Worm (Caenorhabditis elegans) whole organism, L3 larva: ENCODE data around the gene doxa-1.
A peak's percentile ranks its signal among the peaks of the same experiment; 100 is the strongest.

Source experiments
- ZK546.5 ChIP-seq: sonication (generic microtip); optimal IDR thresholded peaks from 2 replicates; lab custom pipeline; 2017; ENCODE audit warnings: missing biosample characterization, missing genetic modification characterization
- aly-2 ChIP-seq: fragments of 150-350 bp; optimal IDR thresholded peaks from 2 replicates; lab custom pipeline; 2014; ENCODE audit warnings: missing biosample characterization, missing genetic modification characterization
- ceh-82 ChIP-seq: fragments of 150-350 bp; optimal IDR thresholded peaks from 2 replicates; lab custom pipeline; 2014; ENCODE audit warnings: missing biosample characterization, missing genetic modification characterization
- ceh-9 ChIP-seq: sonication (generic microtip); optimal IDR thresholded peaks from 2 replicates; lab custom pipeline; 2018; ENCODE audit warnings: missing biosample characterization, missing genetic modification characterization
- daf-12 ChIP-seq: fragments of 150-350 bp; optimal IDR thresholded peaks from 2 replicates; lab custom pipeline; 2014; ENCODE audit warnings: missing biosample characterization, missing genetic modification reagents, missing genetic modification characterization
- egl-5 ChIP-seq: fragments of 150-350 bp; optimal IDR thresholded peaks from 2 replicates; lab custom pipeline; 2017; ENCODE audit warnings: missing biosample characterization, missing genetic modification reagents, missing genetic modification characterization, inconsistent platforms
- elt-1 ChIP-seq: fragments of 150-350 bp; optimal IDR thresholded peaks from 2 replicates; lab custom pipeline; 2014; ENCODE audit warnings: missing biosample characterization, missing genetic modification characterization
- elt-3 ChIP-seq, 3 experiments: fragments of 150-350 bp in 1 of 3; sonication (generic microtip) in 2 of 3; optimal IDR thresholded peaks; 2 replicates in 2 of 3; 4 replicates in 1 of 3; lab custom pipeline; 2014 to 2017; ENCODE audit warnings: missing biosample characterization in 3 of 3, missing genetic modification characterization in 3 of 3
- eor-1 ChIP-seq, 2 experiments: fragments of 150-350 bp; optimal IDR thresholded peaks; 2 replicates each; lab custom pipeline; 2014 to 2018; ENCODE audit warnings: missing biosample characterization in 2 of 2, missing genetic modification characterization in 2 of 2
- fkh-10 ChIP-seq: sonication (generic microtip); optimal IDR thresholded peaks from 2 replicates; lab custom pipeline; 2017; ENCODE audit warnings: missing biosample characterization, missing genetic modification reagents, missing genetic modification characterization
- fkh-2 ChIP-seq: fragments of 150-350 bp; optimal IDR thresholded peaks from 2 replicates; lab custom pipeline; 2014; ENCODE audit warnings: missing biosample characterization, missing genetic modification reagents, missing genetic modification characterization
- fos-1 ChIP-seq: fragments of 150-350 bp; optimal IDR thresholded peaks from 2 replicates; lab custom pipeline; 2014; ENCODE audit warnings: missing biosample characterization, missing genetic modification characterization
- hmg-11 ChIP-seq: sonication (generic microtip); optimal IDR thresholded peaks from 2 replicates; lab custom pipeline; 2016; ENCODE audit warnings: missing genetic modification characterization, missing compliant biosample characterization
- jun-1 ChIP-seq: fragments of 150-350 bp; optimal IDR thresholded peaks from 2 replicates; lab custom pipeline; 2014; ENCODE audit warnings: missing biosample characterization, missing genetic modification reagents, missing genetic modification characterization
- lin-39 ChIP-seq: fragments of 150-350 bp; optimal IDR thresholded peaks from 2 replicates; lab custom pipeline; 2018; ENCODE audit warnings: missing biosample characterization, missing genetic modification reagents, missing genetic modification characterization
- mdl-1 ChIP-seq: fragments of 150-350 bp; optimal IDR thresholded peaks from 2 replicates; lab custom pipeline; 2014; ENCODE audit warnings: missing biosample characterization, missing genetic modification characterization
- nfya-1 ChIP-seq: sonication (generic microtip); optimal IDR thresholded peaks from 2 replicates; lab custom pipeline; 2017; ENCODE audit warnings: missing genetic modification characterization, mild to moderate bottlenecking, missing compliant biosample characterization, antibody characterized with exemption, moderate library complexity; ENCODE audit not compliant: insufficient read depth
- nhr-11 ChIP-seq: fragments of 150-350 bp; optimal IDR thresholded peaks from 2 replicates; lab custom pipeline; 2014; ENCODE audit warnings: missing biosample characterization, missing genetic modification characterization
- nhr-12 ChIP-seq: fragments of 150-350 bp; optimal IDR thresholded peaks from 2 replicates; lab custom pipeline; 2014; ENCODE audit warnings: missing biosample characterization, missing genetic modification characterization
- nhr-23 ChIP-seq: fragments of 150-350 bp; optimal IDR thresholded peaks from 2 replicates; lab custom pipeline; 2014; ENCODE audit warnings: missing biosample characterization, missing genetic modification reagents, missing genetic modification characterization
- nhr-25 ChIP-seq: sonication (generic microtip); optimal IDR thresholded peaks from 2 replicates; lab custom pipeline; 2017; ENCODE audit warnings: missing biosample characterization, missing genetic modification characterization
- nhr-43 ChIP-seq: sonication (generic microtip); optimal IDR thresholded peaks from 2 replicates; lab custom pipeline; 2016; ENCODE audit warnings: mild to moderate bottlenecking, missing genetic modification characterization, missing compliant biosample characterization; ENCODE audit not compliant: poor library complexity, severe bottlenecking
- nhr-77 ChIP-seq: fragments of 150-350 bp; optimal IDR thresholded peaks from 2 replicates; lab custom pipeline; 2014; ENCODE audit warnings: missing biosample characterization, missing genetic modification characterization
- pha-4 ChIP-seq: fragments of 150-350 bp; optimal IDR thresholded peaks from 2 replicates; lab custom pipeline; 2014; ENCODE audit warnings: missing biosample characterization, missing genetic modification reagents, missing genetic modification characterization
- sea-2 ChIP-seq: fragments of 150-350 bp; sonication (generic microtip); optimal IDR thresholded peaks from 4 replicates; lab custom pipeline; 2014; ENCODE audit warnings: missing biosample characterization, missing genetic modification reagents, missing genetic modification characterization
- skn-1 ChIP-seq: fragments of 150-350 bp; optimal IDR thresholded peaks from 2 replicates; lab custom pipeline; 2014; ENCODE audit warnings: missing biosample characterization, missing genetic modification characterization
- snpc-4 ChIP-seq: fragments of 150-350 bp; optimal IDR thresholded peaks from 2 replicates; lab custom pipeline; 2014; ENCODE audit warnings: missing biosample characterization, missing genetic modification characterization
- unc-39 ChIP-seq: sonication (generic microtip); optimal IDR thresholded peaks from 4 replicates; lab custom pipeline; 2017; ENCODE audit warnings: missing biosample characterization, missing genetic modification characterization
- unc-62 ChIP-seq: fragments of 150-350 bp; sonication (generic microtip); optimal IDR thresholded peaks from 4 replicates; lab custom pipeline; 2014; ENCODE audit warnings: missing biosample characterization, missing genetic modification reagents, missing genetic modification characterization
- ztf-4 ChIP-seq: fragments of 150-350 bp; optimal IDR thresholded peaks from 2 replicates; lab custom pipeline; 2014; ENCODE audit warnings: missing biosample characterization, missing genetic modification characterization

doxa-1 gene

DNA sequence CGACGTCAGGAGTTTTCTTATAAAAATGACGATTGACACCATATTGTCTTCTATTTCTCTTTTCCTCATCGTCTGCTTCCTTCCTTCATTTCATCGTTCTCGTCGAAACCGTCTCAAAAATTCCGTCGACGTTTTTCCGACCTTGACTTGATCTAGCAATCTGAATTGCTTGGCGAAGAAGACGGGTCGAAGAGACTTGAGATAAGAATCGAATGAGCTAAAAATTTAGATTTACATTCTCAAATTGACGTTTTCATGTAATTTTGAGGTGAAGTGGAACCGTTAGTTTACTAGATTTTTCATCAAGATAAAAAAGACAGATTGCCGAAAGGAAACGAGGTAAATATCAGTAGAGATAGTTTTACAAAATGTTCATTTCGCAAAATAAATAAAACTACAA, 3.4 kb upstream of the doxa-1 start:
- TF ChIP-seq elt-1 (tag; lab: Kevin White, UChicago), result peak; percentile 97
- peak; percentile 64 for TF ChIP-seq nhr-25 (tag; lab: Kevin White, UChicago)
- TF ChIP-seq lin-39, result no peak
- peak; percentile 7 for TF ChIP-seq nhr-23
- no peak for TF ChIP-seq hmg-11 (tag; lab: Kevin White, UChicago)
- TF ChIP-seq snpc-4 (tag; lab: Kevin White, UChicago), result no peak
- no peak for TF ChIP-seq fos-1 (tag; lab: Kevin White, UChicago)

DNA sequence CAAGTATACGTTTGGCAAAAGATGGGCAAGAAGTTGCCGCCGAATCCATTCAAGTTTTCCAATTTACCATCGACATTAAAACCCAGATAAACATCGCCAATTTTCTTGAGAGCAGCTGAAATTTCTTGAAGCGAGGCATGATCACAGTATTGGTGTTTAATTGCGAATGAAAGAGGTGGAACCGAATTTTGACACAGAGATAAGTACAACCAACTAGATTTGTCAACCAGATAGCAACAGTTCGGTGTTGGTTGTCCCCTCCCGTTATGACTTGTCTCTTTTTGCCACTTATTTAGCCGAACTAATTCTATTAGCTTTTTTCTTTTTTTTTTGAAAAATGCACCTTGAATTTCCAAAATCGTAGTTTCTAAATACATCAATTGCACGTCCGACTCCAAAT, 2.5 kb upstream of the doxa-1 start:
- TF ChIP-seq snpc-4 (tag; lab: Kevin White, UChicago) (no peak), nhr-25 (tag; lab: Kevin White, UChicago) (peak; percentile 10), aly-2 (no peak), eor-1 (tag; optimal IDR thresholded peaks at IDR 0.05; lab: Kevin White, UChicago) (no peak), sea-2 (no peak), elt-1 (tag; lab: Kevin White, UChicago) (peak; percentile 80), unc-62 (GFP tag; lab: Kevin White, UChicago) (no peak)

DNA sequence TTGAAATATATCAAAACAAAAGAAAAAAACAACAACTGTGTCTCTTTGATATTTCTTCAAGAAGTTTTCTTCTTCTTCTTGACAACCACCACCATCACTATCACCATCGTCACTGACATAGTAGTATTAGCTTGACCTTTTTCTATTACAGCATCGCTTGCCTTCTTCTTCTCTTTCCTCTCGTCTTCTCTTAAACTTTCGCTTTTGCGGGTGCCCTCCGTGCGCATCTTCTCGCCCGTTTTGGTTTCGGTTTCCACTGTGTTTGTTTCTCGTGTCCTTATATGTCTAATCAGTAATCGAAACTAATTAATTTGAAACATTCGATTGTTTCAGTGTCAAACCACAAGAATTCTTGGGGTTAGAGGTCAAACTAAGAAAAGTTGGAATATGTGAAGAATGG, 1.5 kb upstream of the doxa-1 start:
- TF ChIP-seq fkh-10 (GFP tag; lab: Kevin White, UChicago) (no peak), ceh-9 (tag; lab: Kevin White, UChicago) (no peak), unc-39 (no peak), pha-4 (tag; lab: Kevin White, UChicago) (no peak), mdl-1 (tag; lab: Kevin White, UChicago) (no peak), nhr-43 (tag; lab: Kevin White, UChicago) (no peak), hmg-11 (tag; lab: Kevin White, UChicago) (no peak), nhr-25 (tag; lab: Kevin White, UChicago) (peak; percentile 83), jun-1 (tag; lab: Kevin White, UChicago) (no peak), nhr-23 (peak; percentile 11), snpc-4 (tag; lab: Kevin White, UChicago) (no peak), elt-3 (tag; optimal IDR thresholded peaks at IDR 0.05; lab: Kevin White, UChicago) (no peak), skn-1 (tag; lab: Kevin White, UChicago) (no peak), nhr-11 (tag; lab: Kevin White, UChicago) (no peak)

DNA sequence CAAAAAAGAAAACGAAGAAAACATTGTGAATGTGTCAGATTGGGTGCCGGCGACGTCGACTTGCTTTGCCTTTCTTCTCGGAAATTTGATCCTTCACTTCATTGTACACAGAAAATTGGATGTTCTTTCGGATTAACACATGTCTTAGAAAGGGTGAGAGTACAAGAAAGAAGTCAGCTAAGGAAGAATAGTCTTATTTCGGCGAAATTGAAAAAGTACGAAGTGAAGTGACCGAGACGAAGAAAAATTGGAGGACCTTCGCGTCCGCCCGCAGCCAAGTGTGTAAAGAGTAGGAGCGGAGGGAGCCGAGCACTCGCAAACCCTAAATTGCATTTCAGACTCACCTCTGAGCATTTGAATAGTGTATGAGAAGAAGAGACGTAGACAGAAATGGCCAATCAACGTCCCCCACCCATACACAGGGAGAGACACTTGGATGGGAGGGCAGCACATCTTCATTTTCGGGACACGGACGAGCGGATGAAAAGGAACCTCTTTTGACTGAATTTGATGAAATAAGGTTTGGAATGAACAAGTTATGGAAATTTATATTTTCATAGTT, 7.8 kb downstream of the doxa-1 start, which contains the start of gene glr-1:
glr-1 (minus strand) TSS at position 51 of the 562 bp plus-strand sequence.
- no peak for TF ChIP-seq ZK546.5 (tag; lab: Kevin White, UChicago)
- TF ChIP-seq fkh-10 (GFP tag; lab: Kevin White, UChicago), result peak; percentile 44
- no peak for TF ChIP-seq jun-1 (tag; lab: Kevin White, UChicago)
- TF ChIP-seq daf-12 (tag; lab: Kevin White, UChicago), result no peak
- TF ChIP-seq nhr-77 (tag; lab: Kevin White, UChicago), result no peak
- no peak for TF ChIP-seq ceh-82 (tag; lab: Kevin White, UChicago)
- TF ChIP-seq nfya-1, result peak; percentile 53

DNA sequence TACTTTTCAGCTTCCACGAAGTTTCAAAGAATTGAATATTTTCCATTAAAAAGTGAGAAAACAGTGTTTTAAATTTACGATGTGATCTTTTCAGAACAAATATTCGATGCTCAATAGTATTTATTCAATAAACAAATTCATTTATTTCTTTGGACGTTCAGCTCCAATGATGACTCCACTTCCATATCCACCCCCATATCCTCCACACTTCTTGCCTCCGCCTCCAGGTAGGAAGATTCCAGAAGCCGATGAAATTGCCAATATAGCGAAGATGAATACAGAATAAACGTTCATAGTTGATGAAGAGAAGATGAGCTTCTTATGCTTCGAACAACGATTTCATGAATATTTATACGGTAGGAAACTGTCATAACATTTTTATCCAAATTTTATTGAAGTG, 8.3 kb downstream of the doxa-1 start, which contains the start of gene fip-3:
fip-3 (minus strand) TSS at position 294 of the 400 bp plus-strand sequence.
- no peak for TF ChIP-seq pha-4 (tag; lab: Kevin White, UChicago)
- TF ChIP-seq nhr-25 (tag; lab: Kevin White, UChicago), result no peak
- TF ChIP-seq, all 47 proteins: peak for 0

DNA sequence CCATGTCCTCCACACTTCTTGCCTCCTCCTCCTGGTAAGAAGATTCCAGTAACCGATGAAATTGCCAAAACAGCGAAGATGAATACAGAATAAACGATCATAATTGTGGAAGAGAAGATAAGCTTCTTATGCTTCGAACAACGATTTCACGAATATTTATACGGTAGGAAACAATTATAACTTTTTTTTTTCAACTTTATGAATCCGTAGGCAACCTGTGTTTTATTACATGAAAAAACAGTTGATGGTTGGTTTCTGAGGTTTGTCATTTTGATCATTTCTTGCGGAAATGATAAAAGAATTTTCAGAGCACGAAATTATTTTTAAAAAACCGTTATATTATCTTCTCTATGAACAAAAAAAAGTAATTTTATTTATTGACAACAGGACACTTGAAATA, 10.0 kb downstream of the doxa-1 start, which contains the start of gene fipr-16:
fipr-16 (minus strand) TSS at position 101 of the 400 bp plus-strand sequence.
- TF ChIP-seq unc-39, result no peak
- TF ChIP-seq ztf-4 (tag; lab: Kevin White, UChicago), result no peak
- no peak for TF ChIP-seq nhr-12
- TF ChIP-seq egl-5, result no peak
- TF ChIP-seq fkh-2 (tag; lab: Kevin White, UChicago), result no peak
- no peak for TF ChIP-seq nhr-23
- no peak for TF ChIP-seq nfya-1
